Worm (Caenorhabditis elegans): Measurements from ENCODE around the gene hlb-1.

The hlb-1 gene

ce11 chrX:13886195-13886594, 3.7 kb upstream of the hlb-1 start:
- TF ChIP-seq W03F9.2 (tag; optimal IDR thresholded peaks at IDR 0.05): no peak
- no peak for TF ChIP-seq him-1 (tag; optimal IDR thresholded peaks at IDR 0.05)

- TF ChIP-seq him-1 (tag; optimal IDR thresholded peaks at IDR 0.05): no peak
Measured at ce11 chrX:13885131-13885530, 2.6 kb upstream of the hlb-1 start.

ce11 chrX:13884157-13884556, 1.6 kb upstream of the hlb-1 start:
- TF ChIP-seq him-1 (tag; optimal IDR thresholded peaks at IDR 0.05) (no peak), W03F9.2 (tag; optimal IDR thresholded peaks at IDR 0.05) (no peak), dao-5 (tag; optimal IDR thresholded peaks at IDR 0.05) (no peak)

- TF ChIP-seq W03F9.2 (tag; optimal IDR thresholded peaks at IDR 0.05) (no peak), dao-5 (tag; optimal IDR thresholded peaks at IDR 0.05) (no peak), him-1 (tag; optimal IDR thresholded peaks at IDR 0.05) (no peak)
Measured at ce11 chrX:13881760-13882369, 674 bp downstream of the hlb-1 start.

ce11 chrX:13878082-13878481, 4.5 kb downstream of the hlb-1 start:
- no peak for TF ChIP-seq him-1 (tag; optimal IDR thresholded peaks at IDR 0.05)
- TF ChIP-seq dao-5 (tag; optimal IDR thresholded peaks at IDR 0.05): no peak

ce11 chrX:13876860-13877259, 5.7 kb downstream of the hlb-1 start:
- TF ChIP-seq dao-5 (tag; optimal IDR thresholded peaks at IDR 0.05): no peak
- TF ChIP-seq W03F9.2 (tag; optimal IDR thresholded peaks at IDR 0.05): no peak
- TF ChIP-seq him-1 (tag; optimal IDR thresholded peaks at IDR 0.05): no peak

- TF ChIP-seq dao-5 (tag; optimal IDR thresholded peaks at IDR 0.05) (no peak), him-1 (tag; optimal IDR thresholded peaks at IDR 0.05) (no peak), W03F9.2 (tag; optimal IDR thresholded peaks at IDR 0.05) (no peak)
Measured at ce11 chrX:13875913-13876312, 6.6 kb downstream of the hlb-1 start.

ce11 chrX:13873324-13873933, 9.1 kb downstream of the hlb-1 start:
- TF ChIP-seq dao-5 (tag; optimal IDR thresholded peaks at IDR 0.05) (no peak), W03F9.2 (tag; optimal IDR thresholded peaks at IDR 0.05) (no peak)

ce11 chrX:13871110-13871509, 11.4 kb downstream of the hlb-1 start:
- TF ChIP-seq W03F9.2 (tag; optimal IDR thresholded peaks at IDR 0.05) (no peak), him-1 (tag; optimal IDR thresholded peaks at IDR 0.05) (no peak)

- no peak for TF ChIP-seq W03F9.2 (tag; optimal IDR thresholded peaks at IDR 0.05)
- no peak for TF ChIP-seq dao-5 (tag; optimal IDR thresholded peaks at IDR 0.05)
Measured at ce11 chrX:13864191-13864590, 18.3 kb downstream of the hlb-1 start, which contains the start of gene M03B6.3. Gene M03B6.3 (minus strand): TSS chrX:13864292.

- TF ChIP-seq W03F9.2 (tag; optimal IDR thresholded peaks at IDR 0.05): no peak
- no peak for TF ChIP-seq him-1 (tag; optimal IDR thresholded peaks at IDR 0.05)
- no peak for TF ChIP-seq dao-5 (tag; optimal IDR thresholded peaks at IDR 0.05)
Measured at ce11 chrX:13858693-13859092, 23.8 kb downstream of the hlb-1 start, which contains the start of gene M03B6.4. Gene M03B6.4 (plus strand): TSS chrX:13858841.

- TF ChIP-seq W03F9.2 (tag; optimal IDR thresholded peaks at IDR 0.05) (no peak), dao-5 (tag; optimal IDR thresholded peaks at IDR 0.05) (no peak)
Measured at ce11 chrX:13855928-13856327, 26.6 kb downstream of the hlb-1 start.

- no peak for TF ChIP-seq dao-5 (tag; optimal IDR thresholded peaks at IDR 0.05)
- TF ChIP-seq W03F9.2 (tag; optimal IDR thresholded peaks at IDR 0.05): no peak
- no peak for TF ChIP-seq him-1 (tag; optimal IDR thresholded peaks at IDR 0.05)
Measured at ce11 chrX:13852606-13853005, 29.9 kb downstream of the hlb-1 start, which contains the start of gene mct-3. Gene mct-3 (plus strand): TSS chrX:13852906.

ce11 chrX:13851590-13851989, 30.9 kb downstream of the hlb-1 start:
- TF ChIP-seq dao-5 (tag; optimal IDR thresholded peaks at IDR 0.05) (no peak), W03F9.2 (tag; optimal IDR thresholded peaks at IDR 0.05) (no peak), him-1 (tag; optimal IDR thresholded peaks at IDR 0.05) (no peak)

- TF ChIP-seq W03F9.2 (tag; optimal IDR thresholded peaks at IDR 0.05) (no peak), dao-5 (tag; optimal IDR thresholded peaks at IDR 0.05) (no peak)
Measured at ce11 chrX:13850359-13850758, 32.2 kb downstream of the hlb-1 start.
